Worm (Caenorhabditis elegans) whole organism, L4 larva: ENCODE measurements around the gene vps-45.

Experiments
- F37D6.2 ChIP-seq: sonication (generic microtip); optimal IDR thresholded peaks from 2 replicates; lab custom pipeline; 2016; ENCODE audit warnings: mild to moderate bottlenecking, missing genetic modification characterization, missing compliant biosample characterization
- T26A8.4 ChIP-seq: fragments of 200-800 bp; sonication (Bioruptor generic); IDR thresholded peaks from 2 replicates; pipeline ENCODE4 v1.3.6; 2022; ENCODE audit warnings: missing genetic modification characterization, missing compliant biosample characterization
- aha-1 ChIP-seq: fragments of 150-350 bp; peaks from one replicate; lab custom pipeline; 2014; ENCODE audit warnings: missing biosample characterization, missing genetic modification characterization
- ceh-32 ChIP-seq: sonication (generic microtip); optimal IDR thresholded peaks from 2 replicates; lab custom pipeline; 2016; ENCODE audit warnings: mild to moderate bottlenecking, missing genetic modification characterization, missing compliant biosample characterization; ENCODE audit not compliant: poor library complexity
- ceh-62 ChIP-seq: sonication (generic microtip); optimal IDR thresholded peaks from 2 replicates; lab custom pipeline; 2017; ENCODE audit warnings: missing biosample characterization, missing genetic modification characterization
- ceh-82 ChIP-seq: sonication (generic microtip); optimal IDR thresholded peaks from 2 replicates; lab custom pipeline; 2017; ENCODE audit warnings: missing biosample characterization, missing genetic modification characterization
- ces-1 ChIP-seq: fragments of 150-350 bp; sonication (generic microtip); optimal IDR thresholded peaks from 4 replicates; lab custom pipeline; 2014; ENCODE audit warnings: missing biosample characterization, missing genetic modification reagents, missing genetic modification characterization
- ctbp-1 ChIP-seq: fragments of 200-800 bp; sonication (Bioruptor generic); IDR thresholded peaks from 2 replicates; pipeline ENCODE4 v1.3.6; 2022; ENCODE audit warnings: missing genetic modification reagents, missing genetic modification characterization, missing compliant biosample characterization
- daf-12 ChIP-seq: fragments of 150-350 bp; optimal IDR thresholded peaks from 2 replicates; lab custom pipeline; 2014; ENCODE audit warnings: missing biosample characterization, missing genetic modification reagents, missing genetic modification characterization
- daf-16 ChIP-seq, 3 experiments: sonication (generic microtip); optimal IDR thresholded peaks; 2 replicates each; lab custom pipeline; 2016 to 2017; ENCODE audit warnings: missing genetic modification characterization in 3 of 3, missing genetic modification reagents in 3 of 3, mild to moderate bottlenecking in 2 of 3, missing compliant biosample characterization in 2 of 3, missing biosample characterization in 1 of 3, moderate library complexity in 1 of 3
- daf-19 ChIP-seq: fragments of 200-800 bp; sonication (Bioruptor generic); conservative IDR thresholded peaks from 2 replicates; pipeline ENCODE4 v1.3.6; 2022; ENCODE audit warnings: missing genetic modification characterization, missing compliant biosample characterization
- daf-8 ChIP-seq: fragments of 200-800 bp; sonication (Bioruptor generic); IDR thresholded peaks from 2 replicates; pipeline ENCODE4 v1.3.6; 2022; ENCODE audit warnings: missing genetic modification characterization, missing compliant biosample characterization
- dmd-9 ChIP-seq: fragments of 200-800 bp; sonication (Bioruptor generic); IDR thresholded peaks from 2 replicates; pipeline ENCODE4 v1.3.6; 2022; ENCODE audit warnings: missing genetic modification reagents, missing genetic modification characterization, missing compliant biosample characterization
- egl-43 ChIP-seq: fragments of 200-800 bp; sonication (Bioruptor generic); IDR thresholded peaks from 2 replicates; pipeline ENCODE4 v1.3.6; 2022; ENCODE audit warnings: missing genetic modification reagents, missing genetic modification characterization, missing compliant biosample characterization
- fkh-10 ChIP-seq: fragments of 150-350 bp; optimal IDR thresholded peaks from 2 replicates; lab custom pipeline; 2014; ENCODE audit warnings: missing biosample characterization, missing genetic modification reagents, missing genetic modification characterization
- hif-1 ChIP-seq, 2 experiments: sonication (generic microtip); optimal IDR thresholded peaks; 2 replicates each; lab custom pipeline; 2016 to 2017; ENCODE audit warnings: missing compliant biosample characterization in 2 of 2, missing genetic modification characterization in 2 of 2, missing genetic modification reagents in 2 of 2, missing genotype in 2 of 2, mild to moderate bottlenecking in 1 of 2
- hlh-11 ChIP-seq: fragments of 200-800 bp; sonication (Bioruptor generic); optimal IDR thresholded peaks from 2 replicates; lab custom pipeline; 2018; ENCODE audit warnings: mild to moderate bottlenecking, missing genetic modification characterization, missing compliant biosample characterization
- hlh-30 ChIP-seq: sonication (generic microtip); optimal IDR thresholded peaks from 2 replicates; lab custom pipeline; 2017; ENCODE audit warnings: antibody characterized with exemption, mild to moderate bottlenecking, missing genetic modification characterization, missing compliant biosample characterization; ENCODE audit not compliant: insufficient read depth
- hmg-1.1 ChIP-seq: fragments of 200-800 bp; sonication (Bioruptor generic); IDR thresholded peaks from 2 replicates; pipeline ENCODE4 v1.3.6; 2022; ENCODE audit warnings: missing genetic modification reagents, missing genetic modification characterization, missing compliant biosample characterization
- lin-29 ChIP-seq: fragments of 200-800 bp; sonication (Bioruptor generic); IDR thresholded peaks from 2 replicates; pipeline ENCODE4 v1.3.6; 2022; ENCODE audit warnings: missing genetic modification reagents, missing genetic modification characterization, missing compliant biosample characterization
- lsy-2 ChIP-seq, 2 experiments: fragments of 150-350 bp in 1 of 2; sonication (generic microtip) in 1 of 2; optimal IDR thresholded peaks; 2 replicates each; lab custom pipeline; 2014 to 2017; ENCODE audit warnings: missing biosample characterization in 2 of 2, missing genetic modification characterization in 2 of 2
- mdl-1 ChIP-seq, 2 experiments: fragments of 150-350 bp in 1 of 2; sonication (generic microtip) in 1 of 2; optimal IDR thresholded peaks; 2 replicates each; lab custom pipeline; 2014 to 2017; ENCODE audit warnings: missing biosample characterization in 2 of 2, missing genetic modification characterization in 2 of 2
- mep-1 ChIP-seq: fragments of 150-350 bp; sonication (generic microtip); optimal IDR thresholded peaks from 3 replicates; lab custom pipeline; 2014; ENCODE audit warnings: missing biosample characterization, missing genetic modification characterization
- nhr-102 ChIP-seq: sonication (generic microtip); optimal IDR thresholded peaks from 2 replicates; lab custom pipeline; 2016; ENCODE audit warnings: mild to moderate bottlenecking, missing genetic modification characterization, moderate library complexity, missing compliant biosample characterization
- nhr-25 ChIP-seq: sonication (generic microtip); optimal IDR thresholded peaks from 2 replicates; lab custom pipeline; 2017; ENCODE audit warnings: missing genetic modification characterization, mild to moderate bottlenecking, missing compliant biosample characterization, antibody characterized with exemption, moderate library complexity, borderline replicate concordance; ENCODE audit not compliant: insufficient read depth
- nhr-48 ChIP-seq: sonication (generic microtip); optimal IDR thresholded peaks from 2 replicates; lab custom pipeline; 2016; ENCODE audit warnings: mild to moderate bottlenecking, missing genetic modification characterization, missing compliant biosample characterization
- nhr-77 ChIP-seq: fragments of 150-350 bp; optimal IDR thresholded peaks from 2 replicates; lab custom pipeline; 2014; ENCODE audit warnings: missing biosample characterization, missing genetic modification characterization
- pha-4 ChIP-seq, 2 experiments: fragments of 150-350 bp in 1 of 2; fragments of 200-800 bp in 1 of 2; sonication (Bioruptor generic) in 1 of 2; IDR thresholded peaks in 1 of 2; optimal IDR thresholded peaks in 1 of 2; 2 replicates each; pipeline versions ENCODE4 v1.3.6 to Lab custom; 2014 to 2022; ENCODE audit warnings: missing genetic modification characterization in 2 of 2, missing genetic modification reagents in 2 of 2, missing biosample characterization in 1 of 2, missing compliant biosample characterization in 1 of 2
- rbr-2 ChIP-seq: sonication (generic microtip); optimal IDR thresholded peaks from 2 replicates; lab custom pipeline; 2016; ENCODE audit warnings: missing genotype, missing genetic modification characterization, missing compliant biosample characterization
- saeg-2 ChIP-seq: fragments of 200-800 bp; sonication (Bioruptor generic); IDR thresholded peaks from 2 replicates; pipeline ENCODE4 v1.3.6; 2022; ENCODE audit warnings: missing genetic modification reagents, missing genetic modification characterization, missing compliant biosample characterization
- sdz-12 ChIP-seq: fragments of 200-800 bp; sonication (Bioruptor generic); optimal IDR thresholded peaks from 2 replicates; lab custom pipeline; 2018; ENCODE audit warnings: mild to moderate bottlenecking, missing genetic modification characterization, missing compliant biosample characterization
- set-16 ChIP-seq: fragments of 200-800 bp; sonication (Bioruptor generic); IDR thresholded peaks from 2 replicates; pipeline ENCODE4 v1.3.6; 2022; ENCODE audit warnings: missing genetic modification reagents, missing genetic modification characterization, missing compliant biosample characterization
- snpc-4 ChIP-seq: fragments of 150-350 bp; optimal IDR thresholded peaks from 2 replicates; lab custom pipeline; 2014; ENCODE audit warnings: missing biosample characterization, missing genetic modification characterization
- spr-3 ChIP-seq: fragments of 200-800 bp; sonication (Bioruptor generic); optimal IDR thresholded peaks from 2 replicates; lab custom pipeline; 2018; ENCODE audit warnings: mild to moderate bottlenecking, missing genetic modification characterization, missing compliant biosample characterization
- tra-1 ChIP-seq: fragments of 200-800 bp; sonication (Bioruptor generic); IDR thresholded peaks from 2 replicates; pipeline ENCODE4 v1.3.6; 2022; ENCODE audit warnings: missing genetic modification reagents, missing genetic modification characterization, missing compliant biosample characterization
- unc-130 ChIP-seq: sonication (generic microtip); optimal IDR thresholded peaks from 2 replicates; lab custom pipeline; 2016; ENCODE audit warnings: missing genetic modification reagents, missing genetic modification characterization, missing compliant biosample characterization

The vps-45 gene

ce11 chrX:1021835-1022311, 47.2 kb upstream of the vps-45 start (continued):
- peak; percentile 24 for TF ChIP-seq F37D6.2 (tag; lab: Kevin White, UChicago)
- peak; percentile 66 for TF ChIP-seq hmg-1.1 (GFP tag; lab: Robert Waterston, UW)

- TF ChIP-seq rbr-2 (tag; lab: Kevin White, UChicago): peak; percentile 51
- peak; percentile 19 for TF ChIP-seq hlh-30
- peak; percentile 67; the same call in 1 of the 2 replicates for TF ChIP-seq ctbp-1
- peak in 1 of 2 experiments; percentile 9 for TF ChIP-seq mdl-1 (tag; optimal IDR thresholded peaks at IDR 0.05; lab: Kevin White, UChicago)
- peak; percentile 44 for TF ChIP-seq mep-1 (tag; lab: Kevin White, UChicago)
- TF ChIP-seq ces-1 (GFP tag; lab: Kevin White, UChicago): peak; percentile 61
- peak; percentile 2 for TF ChIP-seq hlh-11 (tag; lab: Kevin White, UChicago)
- TF ChIP-seq daf-19 (GFP tag; lab: Robert Waterston, UW): no peak
- TF ChIP-seq F37D6.2 (tag; lab: Kevin White, UChicago): no peak
- no peak for TF ChIP-seq nhr-25 (tag; lab: Kevin White, UChicago)
- peak; percentile 54; the same call in 1 of the 2 replicates for TF ChIP-seq set-16
- no peak for TF ChIP-seq tra-1 (GFP tag; lab: Robert Waterston, UW)
- TF ChIP-seq sdz-12 (GFP tag; lab: Kevin White, UChicago): no peak
- no peak for TF ChIP-seq ceh-32 (tag; lab: Kevin White, UChicago)
- TF ChIP-seq lsy-2 (tag; optimal IDR thresholded peaks at IDR 0.05; lab: Kevin White, UChicago): peak in 1 of 2 experiments; percentile 6
- TF ChIP-seq aha-1 (tag; lab: Kevin White, UChicago): peak; percentile 75
Measured at ce11 chrX:1018586-1018985, 43.9 kb upstream of the vps-45 start.

DNA sequence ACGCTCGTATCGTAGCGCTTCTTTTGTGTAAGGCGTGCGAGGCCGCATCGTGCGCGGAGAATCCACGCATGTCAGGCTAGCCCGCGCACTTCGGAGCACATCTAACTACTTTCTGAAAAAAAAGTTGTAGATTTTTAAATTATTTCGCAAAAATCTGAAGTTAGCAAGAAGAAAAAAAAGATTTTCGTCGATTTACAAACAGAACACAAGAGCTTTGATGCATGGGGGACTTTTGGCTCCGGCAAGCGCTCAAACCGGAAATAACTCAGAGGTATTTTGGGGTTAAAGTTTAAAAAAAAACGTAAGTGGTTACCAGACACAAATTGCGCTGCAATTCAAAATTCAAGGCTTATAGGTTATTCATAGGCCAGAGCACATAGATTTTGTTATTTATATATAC, 42.8 kb upstream of the vps-45 start, which contains the start of the genes F55A4.13 and nlf-1:
Gene F55A4.13 (minus strand): TSS at position 101 of the 400 bp plus-strand sequence.
Gene nlf-1 (minus strand): TSS at position 112 of the 400 bp plus-strand sequence.
- no peak for TF ChIP-seq pha-4 (GFP tag; IDR thresholded peaks at IDR 0.05; lab: Robert Waterston, UW)
- TF ChIP-seq pha-4 (tag; optimal IDR thresholded peaks at IDR 0.05; lab: Kevin White, UChicago): no peak
- TF ChIP-seq ceh-82 (tag; lab: Kevin White, UChicago): no peak
- no peak for TF ChIP-seq lin-29 (GFP tag; lab: Robert Waterston, UW)
- no peak for TF ChIP-seq F37D6.2 (tag; lab: Kevin White, UChicago)
- TF ChIP-seq dmd-9: no peak

DNA sequence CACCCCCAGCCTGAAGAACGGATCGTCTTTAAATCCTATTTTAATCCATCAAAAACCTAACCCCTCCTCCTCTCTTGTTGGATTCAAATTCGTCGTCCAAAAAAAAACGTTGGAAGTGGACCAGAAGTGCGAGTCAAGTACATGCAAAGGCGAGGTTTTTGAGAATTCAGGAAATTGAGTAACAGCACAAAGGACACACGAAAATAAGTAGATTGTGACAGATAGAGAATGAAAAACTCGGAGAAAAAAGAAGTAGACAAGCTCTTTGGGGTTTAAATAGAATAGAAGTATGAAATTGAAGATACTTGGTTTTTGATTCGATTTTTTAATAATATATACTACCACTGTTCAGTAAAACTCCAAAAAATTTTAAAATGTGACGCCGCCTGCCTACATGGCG, 40.1 kb upstream of the vps-45 start:
- TF ChIP-seq ces-1 (GFP tag; lab: Kevin White, UChicago) (peak; percentile 36), ceh-62 (tag; lab: Kevin White, UChicago) (no peak), saeg-2 (no peak), daf-12 (tag; lab: Kevin White, UChicago) (no peak), nhr-102 (no peak), unc-130 (GFP tag; lab: Kevin White, UChicago) (no peak), snpc-4 (no peak), ceh-82 (tag; lab: Kevin White, UChicago) (no peak), T26A8.4 (GFP tag; lab: Robert Waterston, UW) (no peak), ctbp-1 (peak; percentile 41; the same call in 1 of the 2 replicates), hif-1 (tag; optimal IDR thresholded peaks at IDR 0.05; lab: Kevin White, UChicago) (no peak), daf-8 (no peak), nhr-77 (tag; lab: Kevin White, UChicago) (no peak), spr-3 (GFP tag; lab: Kevin White, UChicago) (no peak), egl-43 (no peak), nhr-48 (tag; lab: Kevin White, UChicago) (no peak), fkh-10 (GFP tag; lab: Kevin White, UChicago) (peak; percentile 89), daf-16 (GFP tag; optimal IDR thresholded peaks at IDR 0.05; lab: Kevin White, UChicago) (no peak), daf-16 (tag; optimal IDR thresholded peaks at IDR 0.05; lab: Kevin White, UChicago) (no peak), hlh-11 (tag; lab: Kevin White, UChicago) (no peak)
